Worm (Caenorhabditis elegans) whole organism, L1 larva: ENCODE data around the gene C28A5.1.

ENCODE experiments used
- C04F5.9 ChIP-seq: sonication (generic microtip); optimal IDR thresholded peaks from 2 replicates; lab custom pipeline; 2016; ENCODE audit warnings: missing genetic modification characterization, missing compliant biosample characterization
- Y116A8C.19 ChIP-seq: sonication (generic microtip); optimal IDR thresholded peaks from 2 replicates; lab custom pipeline; 2016; ENCODE audit warnings: missing compliant biosample characterization, missing genetic modification characterization, borderline replicate concordance
- alr-1 ChIP-seq: fragments of 200-800 bp; sonication (Bioruptor generic); optimal IDR thresholded peaks from 2 replicates; lab custom pipeline; 2018; ENCODE audit warnings: borderline replicate concordance, mild to moderate bottlenecking, missing genetic modification characterization, missing compliant biosample characterization
- aly-2 ChIP-seq: fragments of 150-350 bp; optimal IDR thresholded peaks from 2 replicates; lab custom pipeline; 2014; ENCODE audit warnings: missing biosample characterization, missing genetic modification characterization
- blmp-1 ChIP-seq: fragments of 150-350 bp; optimal IDR thresholded peaks from 2 replicates; lab custom pipeline; 2014; ENCODE audit warnings: missing biosample characterization, missing genetic modification characterization
- ceh-63 ChIP-seq: fragments of 200-800 bp; sonication (Bioruptor generic); optimal IDR thresholded peaks from 2 replicates; lab custom pipeline; 2018; ENCODE audit warnings: mild to moderate bottlenecking, missing genetic modification characterization, missing compliant biosample characterization
- ceh-8 ChIP-seq: fragments of 200-800 bp; sonication (Bioruptor generic); optimal IDR thresholded peaks from 2 replicates; lab custom pipeline; 2018; ENCODE audit warnings: mild to moderate bottlenecking, missing genetic modification characterization, moderate library complexity, missing compliant biosample characterization
- ceh-82 ChIP-seq, 3 experiments: fragments of 150-350 bp in 1 of 3; sonication (generic microtip) in 2 of 3; optimal IDR thresholded peaks; 2 replicates each; lab custom pipeline; 2014 to 2017; ENCODE audit warnings: missing biosample characterization in 3 of 3, missing genetic modification characterization in 3 of 3
- ceh-88 ChIP-seq: fragments of 200-800 bp; sonication (Bioruptor generic); IDR thresholded peaks from 2 replicates; pipeline ENCODE4 v1.3.6; 2022; ENCODE audit warnings: missing genetic modification characterization, missing compliant biosample characterization
- dsc-1 ChIP-seq: sonication (generic microtip); optimal IDR thresholded peaks from 2 replicates; lab custom pipeline; 2016; ENCODE audit warnings: mild to moderate bottlenecking, missing genetic modification characterization, missing compliant biosample characterization
- efl-1 ChIP-seq, 4 experiments: fragments of 150-350 bp; optimal IDR thresholded peaks in 3 of 4; peaks in 1 of 4; 1 replicate in 1 of 4; 2 replicates in 3 of 4; lab custom pipeline; 2014; ENCODE audit warnings: missing biosample characterization in 2 of 4, missing genetic modification characterization in 2 of 4, missing genetic modification reagents in 2 of 4
- efl-3 ChIP-seq: fragments of 200-800 bp; sonication (Bioruptor generic); optimal IDR thresholded peaks from 2 replicates; lab custom pipeline; 2018; ENCODE audit warnings: mild to moderate bottlenecking, missing genetic modification characterization, missing compliant biosample characterization
- egl-13 ChIP-seq: sonication (generic microtip); optimal IDR thresholded peaks from 2 replicates; lab custom pipeline; 2016; ENCODE audit warnings: missing genotype, missing genetic modification reagents, missing genetic modification characterization, missing compliant biosample characterization
- elt-2 ChIP-seq: sonication (generic microtip); optimal IDR thresholded peaks from 2 replicates; lab custom pipeline; 2016; ENCODE audit warnings: missing genetic modification characterization, mild to moderate bottlenecking, inconsistent platforms, missing compliant biosample characterization, missing genetic modification reagents
- elt-3 ChIP-seq, 6 experiments: fragments of 150-350 bp in 1 of 6; sonication (generic microtip); optimal IDR thresholded peaks; 2 replicates each; lab custom pipeline; 2017 to 2018; ENCODE audit warnings: missing biosample characterization in 6 of 6, missing genetic modification characterization in 6 of 6, inconsistent platforms in 1 of 6
- fos-1 ChIP-seq: fragments of 150-350 bp; optimal IDR thresholded peaks from 2 replicates; lab custom pipeline; 2014; ENCODE audit warnings: missing biosample characterization, missing genetic modification characterization
- grh-1 ChIP-seq: fragments of 200-800 bp; sonication (Bioruptor generic); IDR thresholded peaks from 2 replicates; pipeline ENCODE4 v1.3.6; 2022; ENCODE audit warnings: missing genetic modification reagents, missing genetic modification characterization, missing compliant biosample characterization
- hlh-17 ChIP-seq: fragments of 200-800 bp; sonication (Bioruptor generic); optimal IDR thresholded peaks from 2 replicates; lab custom pipeline; 2018; ENCODE audit warnings: missing genetic modification characterization, mild to moderate bottlenecking, missing compliant biosample characterization, moderate library complexity, borderline replicate concordance
- hlh-4 ChIP-seq: sonication (generic microtip); optimal IDR thresholded peaks from 2 replicates; lab custom pipeline; 2016; ENCODE audit warnings: mild to moderate bottlenecking, missing genetic modification characterization, missing compliant biosample characterization
- irx-1 ChIP-seq: sonication (generic microtip); optimal IDR thresholded peaks from 2 replicates; lab custom pipeline; 2016; ENCODE audit warnings: missing genetic modification characterization, missing compliant biosample characterization
- jun-1 ChIP-seq: fragments of 150-350 bp; optimal IDR thresholded peaks from 2 replicates; lab custom pipeline; 2014; ENCODE audit warnings: missing biosample characterization, missing genetic modification reagents, missing genetic modification characterization
- lin-14 ChIP-seq: fragments of 200-800 bp; sonication (Bioruptor generic); optimal IDR thresholded peaks from 2 replicates; lab custom pipeline; 2018; ENCODE audit warnings: mild to moderate bottlenecking, missing genetic modification characterization, moderate library complexity, missing compliant biosample characterization
- lin-35 ChIP-seq, 2 experiments: fragments of 150-350 bp; optimal IDR thresholded peaks; 2 replicates each; lab custom pipeline; 2014; ENCODE audit warnings: missing biosample characterization in 2 of 2, missing genetic modification characterization in 2 of 2, missing genetic modification reagents in 2 of 2
- lin-39 ChIP-seq: fragments of 150-350 bp; optimal IDR thresholded peaks from 2 replicates; lab custom pipeline; 2014; ENCODE audit warnings: missing biosample characterization, missing genetic modification reagents, missing genetic modification characterization
- lir-3 ChIP-seq: sonication (generic microtip); optimal IDR thresholded peaks from 2 replicates; lab custom pipeline; 2016; ENCODE audit warnings: mild to moderate bottlenecking, missing genetic modification characterization, moderate library complexity, missing compliant biosample characterization; ENCODE audit not compliant: poor library complexity
- lsy-2 ChIP-seq, 2 experiments: fragments of 150-350 bp; optimal IDR thresholded peaks; 2 replicates each; lab custom pipeline; 2014; ENCODE audit warnings: missing biosample characterization in 2 of 2, missing genetic modification characterization in 2 of 2
- mep-1 ChIP-seq: fragments of 150-350 bp; optimal IDR thresholded peaks from 2 replicates; lab custom pipeline; 2014; ENCODE audit warnings: missing biosample characterization, missing genetic modification characterization
- nhr-11 ChIP-seq: fragments of 150-350 bp; optimal IDR thresholded peaks from 2 replicates; lab custom pipeline; 2014; ENCODE audit warnings: missing biosample characterization, missing genetic modification characterization
- nhr-12 ChIP-seq: sonication (generic microtip); optimal IDR thresholded peaks from 2 replicates; lab custom pipeline; 2017; ENCODE audit warnings: missing biosample characterization, missing genetic modification characterization
- nhr-19 ChIP-seq: fragments of 200-800 bp; sonication (Bioruptor generic); conservative IDR thresholded peaks from 2 replicates; pipeline ENCODE4 v1.3.6; 2022; ENCODE audit warnings: missing genetic modification characterization, missing compliant biosample characterization
- nhr-47 ChIP-seq: sonication (generic microtip); optimal IDR thresholded peaks from 2 replicates; lab custom pipeline; 2016; ENCODE audit warnings: mild to moderate bottlenecking, missing genetic modification characterization, moderate library complexity, missing compliant biosample characterization
- nhr-71 ChIP-seq: sonication (generic microtip); optimal IDR thresholded peaks from 2 replicates; lab custom pipeline; 2016; ENCODE audit warnings: mild to moderate bottlenecking, missing genetic modification characterization, moderate library complexity, missing compliant biosample characterization
- nhr-76 ChIP-seq: sonication (generic microtip); optimal IDR thresholded peaks from 2 replicates; lab custom pipeline; 2017; ENCODE audit warnings: missing biosample characterization, missing genetic modification characterization
- nhr-77 ChIP-seq: fragments of 150-350 bp; optimal IDR thresholded peaks from 2 replicates; lab custom pipeline; 2014; ENCODE audit warnings: missing biosample characterization, missing genetic modification characterization
- nhr-84 ChIP-seq: sonication (generic microtip); optimal IDR thresholded peaks from 2 replicates; lab custom pipeline; 2017; ENCODE audit warnings: missing biosample characterization, missing genetic modification characterization
- pag-3 ChIP-seq: sonication (generic microtip); optimal IDR thresholded peaks from 2 replicates; lab custom pipeline; 2017; ENCODE audit warnings: missing genetic modification characterization, mild to moderate bottlenecking, missing compliant biosample characterization, antibody characterized with exemption, borderline replicate concordance; ENCODE audit not compliant: insufficient read depth
- pax-3 ChIP-seq: fragments of 200-800 bp; sonication (Bioruptor generic); optimal IDR thresholded peaks from 2 replicates; lab custom pipeline; 2018; ENCODE audit warnings: mild to moderate bottlenecking, missing genetic modification characterization, moderate library complexity, missing compliant biosample characterization
- snpc-4 ChIP-seq: fragments of 150-350 bp; optimal IDR thresholded peaks from 2 replicates; lab custom pipeline; 2014; ENCODE audit warnings: missing biosample characterization, missing genetic modification characterization
- sox-4 ChIP-seq: sonication (generic microtip); optimal IDR thresholded peaks from 2 replicates; lab custom pipeline; 2016; ENCODE audit warnings: missing genetic modification characterization, missing compliant biosample characterization
- sptf-1 ChIP-seq: fragments of 150-350 bp; optimal IDR thresholded peaks from 2 replicates; lab custom pipeline; 2014; ENCODE audit warnings: missing biosample characterization, missing genetic modification characterization
- swsn-7 ChIP-seq: sonication (generic microtip); optimal IDR thresholded peaks from 2 replicates; lab custom pipeline; 2016; ENCODE audit warnings: missing genetic modification characterization, missing compliant biosample characterization
- tbx-2 ChIP-seq: sonication (generic microtip); optimal IDR thresholded peaks from 2 replicates; lab custom pipeline; 2016; ENCODE audit warnings: missing genetic modification characterization, missing compliant biosample characterization
- tlp-1 ChIP-seq: fragments of 150-350 bp; optimal IDR thresholded peaks from 2 replicates; lab custom pipeline; 2014; ENCODE audit warnings: missing biosample characterization, missing genetic modification characterization
- unc-130 ChIP-seq: fragments of 150-350 bp; optimal IDR thresholded peaks from 2 replicates; lab custom pipeline; 2017; ENCODE audit warnings: missing biosample characterization, missing genetic modification characterization, inconsistent platforms
- unc-62 ChIP-seq: fragments of 150-350 bp; optimal IDR thresholded peaks from 2 replicates; lab custom pipeline; 2014; ENCODE audit warnings: missing biosample characterization, missing genetic modification reagents, missing genetic modification characterization
- unc-86 ChIP-seq: sonication (generic microtip); optimal IDR thresholded peaks from 2 replicates; lab custom pipeline; 2016; ENCODE audit warnings: missing genetic modification characterization, missing compliant biosample characterization
- unc-98 ChIP-seq: fragments of 200-800 bp; sonication (Bioruptor generic); IDR thresholded peaks from 2 replicates; pipeline ENCODE4 v1.3.6; 2022; ENCODE audit warnings: missing genetic modification characterization, missing compliant biosample characterization
- vab-15 ChIP-seq: sonication (generic microtip); optimal IDR thresholded peaks from 2 replicates; lab custom pipeline; 2017; ENCODE audit warnings: missing genotype, mild to moderate bottlenecking, missing genetic modification characterization, missing compliant biosample characterization
- xbp-1 ChIP-seq: sonication (generic microtip); optimal IDR thresholded peaks from 2 replicates; lab custom pipeline; 2016; ENCODE audit warnings: missing genetic modification characterization, missing compliant biosample characterization
- zag-1 ChIP-seq: fragments of 150-350 bp; optimal IDR thresholded peaks from 2 replicates; lab custom pipeline; 2014; ENCODE audit warnings: missing biosample characterization, missing genetic modification characterization
- zip-4 ChIP-seq: fragments of 200-800 bp; sonication (Bioruptor generic); optimal IDR thresholded peaks from 2 replicates; lab custom pipeline; 2018; ENCODE audit warnings: mild to moderate bottlenecking, missing genetic modification characterization, moderate library complexity, missing compliant biosample characterization
- ztf-4 ChIP-seq: fragments of 150-350 bp; optimal IDR thresholded peaks from 2 replicates; lab custom pipeline; 2014; ENCODE audit warnings: missing biosample characterization, missing genetic modification characterization

The C28A5.1 gene

DNA sequence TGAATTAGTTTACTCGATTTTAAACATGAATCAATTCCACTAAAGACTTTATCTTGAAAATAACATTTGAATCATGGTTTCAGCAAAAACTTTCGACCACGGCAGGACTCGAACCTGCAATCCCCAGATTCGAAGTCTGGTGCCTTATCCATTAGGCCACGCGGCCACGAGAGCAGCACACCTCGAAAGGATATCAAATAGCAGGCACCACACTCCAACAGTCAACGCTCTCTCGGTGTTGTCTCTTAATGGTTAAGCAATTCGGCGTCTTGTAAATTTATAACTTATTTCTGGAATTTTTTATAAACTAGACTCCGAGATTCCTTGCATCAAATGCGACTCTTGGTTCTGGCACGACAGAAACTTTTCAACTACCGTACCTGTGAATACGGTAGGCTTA lies 36.6 kb upstream of the C28A5.1 start:
- peak; percentile 48 to 54 for TF ChIP-seq efl-1 (optimal IDR thresholded peaks at IDR 0.05; lab: Kevin White, UChicago)
- peak; percentile 27 to 93 for TF ChIP-seq efl-1 (GFP tag; optimal IDR thresholded peaks at IDR 0.05 in 1 of 2; lab: Kevin White, UChicago)
- peak; percentile 57 for TF ChIP-seq lin-14 (GFP tag; lab: Kevin White, UChicago)
- no peak for TF ChIP-seq unc-62
- peak in 2 of 3 experiments; percentile 49 to 64 for TF ChIP-seq ceh-82 (tag; optimal IDR thresholded peaks at IDR 0.05; lab: Kevin White, UChicago)
- TF ChIP-seq dsc-1 (tag; lab: Kevin White, UChicago), result no peak
- no peak for TF ChIP-seq blmp-1 (tag; lab: Kevin White, UChicago)
- no peak for TF ChIP-seq zag-1 (tag; lab: Kevin White, UChicago)
- no peak for TF ChIP-seq unc-130 (tag; lab: Kevin White, UChicago)
- TF ChIP-seq C04F5.9 (tag; lab: Kevin White, UChicago), result no peak
- TF ChIP-seq nhr-76 (tag; lab: Kevin White, UChicago), result no peak
- no peak for TF ChIP-seq irx-1
- TF ChIP-seq elt-2, result peak; percentile 0
- peak; percentile 62 for TF ChIP-seq swsn-7
- peak; percentile 28 for TF ChIP-seq efl-3
- peak; percentile 16; the same call in 1 of the 2 replicates for TF ChIP-seq grh-1 (GFP tag; lab: Robert Waterston, UW)
- TF ChIP-seq nhr-19 (GFP tag; lab: Robert Waterston, UW), result peak; percentile 57
- TF ChIP-seq egl-13, result peak; percentile 24
- TF ChIP-seq ceh-8 (GFP tag; lab: Kevin White, UChicago), result peak; percentile 19
- TF ChIP-seq nhr-47 (tag; lab: Kevin White, UChicago), result peak; percentile 71
- no peak for TF ChIP-seq pax-3 (tag; lab: Kevin White, UChicago)
- no peak for TF ChIP-seq hlh-4 (tag; lab: Kevin White, UChicago)
- no peak for TF ChIP-seq unc-98
- no peak for TF ChIP-seq ceh-88
- TF ChIP-seq lir-3 (tag; lab: Kevin White, UChicago), result peak; percentile 82
- peak; percentile 44 for TF ChIP-seq xbp-1 (tag; lab: Kevin White, UChicago)
- no peak for TF ChIP-seq zip-4 (GFP tag; lab: Kevin White, UChicago)
- no peak for TF ChIP-seq sox-4 (tag; lab: Kevin White, UChicago)
- no peak for TF ChIP-seq snpc-4 (tag; lab: Kevin White, UChicago)
- TF ChIP-seq mep-1 (tag; lab: Kevin White, UChicago), result peak; percentile 67
- TF ChIP-seq nhr-11 (tag; lab: Kevin White, UChicago), result no peak
- TF ChIP-seq tlp-1, result no peak
- TF ChIP-seq nhr-71 (tag; lab: Kevin White, UChicago), result peak; percentile 72
- TF ChIP-seq unc-86 (tag; lab: Kevin White, UChicago), result peak; percentile 45
- peak; percentile 51 to 60 for TF ChIP-seq lin-35 (GFP tag; optimal IDR thresholded peaks at IDR 0.05; lab: Kevin White, UChicago)
- TF ChIP-seq ceh-63 (GFP tag; lab: Kevin White, UChicago), result no peak
- no peak for TF ChIP-seq alr-1 (tag; lab: Kevin White, UChicago)
- no peak for TF ChIP-seq jun-1 (tag; lab: Kevin White, UChicago)
- TF ChIP-seq nhr-77 (tag; lab: Kevin White, UChicago), result no peak
- no peak for TF ChIP-seq sptf-1 (tag; lab: Kevin White, UChicago)
- TF ChIP-seq lin-39 (tag; lab: Kevin White, UChicago), result no peak
- TF ChIP-seq Y116A8C.19 (tag; lab: Kevin White, UChicago), result no peak
- TF ChIP-seq pag-3 (tag; lab: Kevin White, UChicago), result no peak
- TF ChIP-seq vab-15 (tag; lab: Kevin White, UChicago), result no peak
- TF ChIP-seq nhr-12 (tag; lab: Kevin White, UChicago), result no peak
- TF ChIP-seq fos-1 (tag; lab: Kevin White, UChicago), result peak; percentile 19
- TF ChIP-seq elt-3 (tag; optimal IDR thresholded peaks at IDR 0.05; lab: Kevin White, UChicago), result peak in 1 of 6 experiments; percentile 50
- peak; percentile 30 for TF ChIP-seq tbx-2
- no peak for TF ChIP-seq hlh-17
- TF ChIP-seq aly-2, result no peak
- no peak for TF ChIP-seq nhr-84 (tag; lab: Kevin White, UChicago)
- TF ChIP-seq lsy-2 (tag; optimal IDR thresholded peaks at IDR 0.05; lab: Kevin White, UChicago), result peak; percentile 73 to 79
- TF ChIP-seq ztf-4, result peak; percentile 53
